Fruit fly (Drosophila melanogaster): ENCODE data around the gene Npc2e.

Gene Npc2e

DNA sequence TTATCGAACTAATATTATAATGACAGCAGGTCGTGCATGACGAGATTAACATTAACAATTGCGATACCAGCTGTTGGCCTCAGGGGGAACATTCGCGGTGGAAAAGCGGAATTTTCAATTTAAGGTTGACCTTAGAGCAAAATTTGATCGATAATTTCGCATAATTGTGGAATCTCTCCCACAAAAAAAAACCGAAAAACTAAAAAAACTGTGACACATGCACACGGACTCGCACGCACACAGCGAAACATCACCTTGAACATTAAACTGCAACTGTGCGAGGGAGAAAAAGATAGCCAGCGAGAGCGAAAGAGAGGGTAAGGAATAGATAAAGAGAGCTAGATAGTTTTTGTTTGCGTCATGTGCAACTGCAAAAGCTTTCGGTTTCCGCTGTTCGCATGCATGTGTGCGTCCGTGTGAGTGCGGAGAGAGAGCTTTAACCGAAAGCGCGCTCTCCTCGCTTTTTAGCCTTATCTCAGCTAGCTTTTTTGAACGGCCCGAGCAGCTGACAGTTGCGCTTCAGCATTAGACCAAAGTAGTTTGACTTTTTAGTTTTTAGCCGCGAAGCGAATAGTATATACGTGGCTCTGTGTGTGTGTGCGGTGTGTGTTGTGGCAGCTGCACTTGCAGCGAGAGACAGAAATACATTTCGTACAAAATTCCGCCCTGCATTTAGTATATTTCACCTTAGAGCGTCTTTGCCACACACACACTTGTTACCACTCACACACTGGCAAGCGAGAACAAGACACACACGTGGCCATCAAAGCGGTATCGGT lies 40.3 kb downstream of the Npc2e start (continued):
- no peak for TF ChIP-seq CG8765 (GFP tag; IDR thresholded peaks at IDR 0.05)
- no peak for TF ChIP-seq CG14860 (GFP tag; IDR thresholded peaks at IDR 0.05; ENCODE audit: partially characterized antibody)
- peak; percentile 1 for TF ChIP-seq Mad (GFP tag; optimal IDR thresholded peaks at IDR 0.05)
- no peak for TF ChIP-seq rib (GFP tag; IDR thresholded peaks at IDR 0.05)
- no peak for TF ChIP-seq CG7357 (GFP tag; IDR thresholded peaks at IDR 0.05)
- TF ChIP-seq CG13894 (tag; optimal IDR thresholded peaks at IDR 0.05) = peak; percentile 27
- TF ChIP-seq Fer3 (tag; optimal IDR thresholded peaks at IDR 0.05) = no peak
- TF ChIP-seq D19A (tag; optimal IDR thresholded peaks at IDR 0.05) = no peak
- no peak for TF ChIP-seq CG7963 (GFP tag; IDR thresholded peaks at IDR 0.05; ENCODE audit: partially characterized antibody)
- TF ChIP-seq oc (tag; optimal IDR thresholded peaks at IDR 0.05) = peak; percentile 14
- TF ChIP-seq CG1233 (GFP tag; optimal IDR thresholded peaks at IDR 0.05) = no peak
- 0 out of 2 replicates have a peak, but pooled peaks have one; percentile 26 for TF ChIP-seq CG17328 (GFP tag; IDR thresholded peaks at IDR 0.05)
- 0 out of 2 replicates have a peak, but pooled peaks have one; percentile 17 for TF ChIP-seq CG42726 (GFP tag; IDR thresholded peaks at IDR 0.05; ENCODE audit: partially characterized antibody)
- no peak for TF ChIP-seq CG1792 (GFP tag; optimal IDR thresholded peaks at IDR 0.05)
- no peak for TF ChIP-seq CG1024 (GFP tag; IDR thresholded peaks at IDR 0.05)
- TF ChIP-seq bab2 (GFP tag; optimal IDR thresholded peaks at IDR 0.05) = no peak
- no peak for TF ChIP-seq CG14441 (GFP tag; IDR thresholded peaks at IDR 0.05)
- no peak for TF ChIP-seq NK7.1 (GFP tag; optimal IDR thresholded peaks at IDR 0.05)
- TF ChIP-seq Atf-2 (GFP tag; optimal IDR thresholded peaks at IDR 0.05) = no peak
- TF ChIP-seq CG10209 (GFP tag; optimal IDR thresholded peaks at IDR 0.05) = no peak
- no peak for TF ChIP-seq abd-A (tag; optimal IDR thresholded peaks at IDR 0.05)
- TF ChIP-seq CrebB (tag; optimal IDR thresholded peaks at IDR 0.05) = no peak
- peak; percentile 8 for TF ChIP-seq CG31365 (tag; optimal IDR thresholded peaks at IDR 0.05)
- no peak for TF ChIP-seq CG4360 (GFP tag; IDR thresholded peaks at IDR 0.05)
- TF ChIP-seq CG3838 (GFP tag; optimal IDR thresholded peaks at IDR 0.05) = no peak
- TF ChIP-seq prd (optimal IDR thresholded peaks at IDR 0.05) = no peak
- no peak for TF ChIP-seq prd (GFP tag; IDR thresholded peaks at IDR 0.05)
- peak; percentile 31; the same call in 1 of the 2 replicates for TF ChIP-seq chm (GFP tag; IDR thresholded peaks at IDR 0.05)
- TF ChIP-seq CG11247 (GFP tag; IDR thresholded peaks at IDR 0.05) = no peak
- no peak for TF ChIP-seq klu (GFP tag; IDR thresholded peaks at IDR 0.05)
- no peak for TF ChIP-seq B-H2 (GFP tag; optimal IDR thresholded peaks at IDR 0.05)
- no peak for TF ChIP-seq h (optimal IDR thresholded peaks at IDR 0.05)
- TF ChIP-seq CG8089 (GFP tag; optimal IDR thresholded peaks at IDR 0.05) = no peak
- peak; percentile 9 for TF ChIP-seq CG3163 (GFP tag; optimal IDR thresholded peaks at IDR 0.05)
- TF ChIP-seq CG32772 (GFP tag; IDR thresholded peaks at IDR 0.05) = no peak
- no peak for TF ChIP-seq esg (GFP tag; conservative IDR thresholded peaks at IDR 0.05)
- peak; percentile 45 for TF ChIP-seq HmgZ (tag; optimal IDR thresholded peaks at IDR 0.05)
- no peak for TF ChIP-seq repo (GFP tag; optimal IDR thresholded peaks at IDR 0.05)
- no peak for TF ChIP-seq Eip74EF (GFP tag; optimal IDR thresholded peaks at IDR 0.05)
- no peak; the same call in 1 of the 2 replicates for TF ChIP-seq CG32532 (GFP tag; IDR thresholded peaks at IDR 0.05)
- TF ChIP-seq Tbp (GFP tag; optimal IDR thresholded peaks at IDR 0.05) = no peak
- 0 out of 2 replicates have a peak, but pooled peaks have one; percentile 11 for TF ChIP-seq slbo (GFP tag; IDR thresholded peaks at IDR 0.05)
- TF ChIP-seq Nf-YB (GFP tag; optimal IDR thresholded peaks at IDR 0.05) = no peak
- no peak for TF ChIP-seq CG17912 (GFP tag; optimal IDR thresholded peaks at IDR 0.05)
- TF ChIP-seq CG4854 (GFP tag; optimal IDR thresholded peaks at IDR 0.05) = no peak
- no peak for TF ChIP-seq H15 (GFP tag; IDR thresholded peaks at IDR 0.05)
- no peak for TF ChIP-seq Rx (GFP tag; IDR thresholded peaks at IDR 0.05)
- no peak for TF ChIP-seq nmo (GFP tag; optimal IDR thresholded peaks at IDR 0.05)
- TF ChIP-seq hth (optimal IDR thresholded peaks at IDR 0.05) = no peak
- peak; percentile 3 for TF ChIP-seq exex (tag; optimal IDR thresholded peaks at IDR 0.05)
- TF ChIP-seq inv (GFP tag; IDR thresholded peaks at IDR 0.05; ENCODE audit: partially characterized antibody) = 0 out of 2 replicates have a peak, but pooled peaks have one; percentile 24
